Worm (Caenorhabditis elegans) whole organism, L1 larva: Measurements from ENCODE around the gene rnp-4.
A peak's percentile ranks its signal among the peaks of the same experiment; 100 is the strongest.

Source experiments
- C16A3.4 ChIP-seq: fragments of 150-350 bp; optimal IDR thresholded peaks from 2 replicates; lab custom pipeline; 2014; ENCODE audit warnings: missing biosample characterization, missing genetic modification characterization
- blmp-1 ChIP-seq: fragments of 150-350 bp; optimal IDR thresholded peaks from 2 replicates; lab custom pipeline; 2014; ENCODE audit warnings: missing biosample characterization, missing genetic modification characterization
- ceh-8 ChIP-seq: fragments of 200-800 bp; sonication (Bioruptor generic); optimal IDR thresholded peaks from 2 replicates; lab custom pipeline; 2018; ENCODE audit warnings: mild to moderate bottlenecking, missing genetic modification characterization, moderate library complexity, missing compliant biosample characterization
- ceh-88 ChIP-seq: fragments of 200-800 bp; sonication (Bioruptor generic); IDR thresholded peaks from 2 replicates; pipeline ENCODE4 v1.3.6; 2022; ENCODE audit warnings: missing genetic modification characterization, missing compliant biosample characterization
- dpl-1 ChIP-seq, 3 experiments: fragments of 150-350 bp in 2 of 3; sonication (generic microtip) in 1 of 3; optimal IDR thresholded peaks; 2 replicates each; lab custom pipeline; 2014 to 2017; ENCODE audit warnings: missing biosample characterization in 3 of 3, missing genetic modification characterization in 3 of 3, missing genetic modification reagents in 3 of 3
- dsc-1 ChIP-seq: sonication (generic microtip); optimal IDR thresholded peaks from 2 replicates; lab custom pipeline; 2016; ENCODE audit warnings: mild to moderate bottlenecking, missing genetic modification characterization, missing compliant biosample characterization
- efl-1 ChIP-seq, 4 experiments: fragments of 150-350 bp; optimal IDR thresholded peaks in 3 of 4; peaks in 1 of 4; 1 replicate in 1 of 4; 2 replicates in 3 of 4; lab custom pipeline; 2014; ENCODE audit warnings: missing biosample characterization in 2 of 4, missing genetic modification characterization in 2 of 4, missing genetic modification reagents in 2 of 4
- elt-2 ChIP-seq: sonication (generic microtip); optimal IDR thresholded peaks from 2 replicates; lab custom pipeline; 2016; ENCODE audit warnings: missing genetic modification characterization, mild to moderate bottlenecking, inconsistent platforms, missing compliant biosample characterization, missing genetic modification reagents
- fkh-10 ChIP-seq: sonication (generic microtip); optimal IDR thresholded peaks from 2 replicates; lab custom pipeline; 2017; ENCODE audit warnings: missing biosample characterization, missing genetic modification reagents, missing genetic modification characterization
- fkh-8 ChIP-seq: sonication (generic microtip); optimal IDR thresholded peaks from 2 replicates; lab custom pipeline; 2016; ENCODE audit warnings: mild to moderate bottlenecking, missing genetic modification characterization, missing compliant biosample characterization
- grh-1 ChIP-seq: fragments of 200-800 bp; sonication (Bioruptor generic); IDR thresholded peaks from 2 replicates; pipeline ENCODE4 v1.3.6; 2022; ENCODE audit warnings: missing genetic modification reagents, missing genetic modification characterization, missing compliant biosample characterization
- irx-1 ChIP-seq: sonication (generic microtip); optimal IDR thresholded peaks from 2 replicates; lab custom pipeline; 2016; ENCODE audit warnings: missing genetic modification characterization, missing compliant biosample characterization
- isw-1 ChIP-seq: fragments of 200-800 bp; sonication (Bioruptor generic); IDR thresholded peaks from 2 replicates; pipeline ENCODE4 v1.3.6; 2022; ENCODE audit warnings: missing genetic modification characterization, missing compliant biosample characterization
- lin-14 ChIP-seq: fragments of 200-800 bp; sonication (Bioruptor generic); optimal IDR thresholded peaks from 2 replicates; lab custom pipeline; 2018; ENCODE audit warnings: mild to moderate bottlenecking, missing genetic modification characterization, moderate library complexity, missing compliant biosample characterization
- lin-35 ChIP-seq, 2 experiments: fragments of 150-350 bp; optimal IDR thresholded peaks; 2 replicates each; lab custom pipeline; 2014; ENCODE audit warnings: missing biosample characterization in 2 of 2, missing genetic modification characterization in 2 of 2, missing genetic modification reagents in 2 of 2
- lsy-2 ChIP-seq, 2 experiments: fragments of 150-350 bp; optimal IDR thresholded peaks; 2 replicates each; lab custom pipeline; 2014; ENCODE audit warnings: missing biosample characterization in 2 of 2, missing genetic modification characterization in 2 of 2
- mab-9 ChIP-seq: fragments of 200-800 bp; sonication (Bioruptor generic); IDR thresholded peaks from 2 replicates; pipeline ENCODE4 v1.3.6; 2022; ENCODE audit warnings: missing genetic modification reagents, missing genetic modification characterization, missing compliant biosample characterization
- nhr-12 ChIP-seq: sonication (generic microtip); optimal IDR thresholded peaks from 2 replicates; lab custom pipeline; 2017; ENCODE audit warnings: missing biosample characterization, missing genetic modification characterization
- nhr-19 ChIP-seq: fragments of 200-800 bp; sonication (Bioruptor generic); conservative IDR thresholded peaks from 2 replicates; pipeline ENCODE4 v1.3.6; 2022; ENCODE audit warnings: missing genetic modification characterization, missing compliant biosample characterization
- nhr-47 ChIP-seq: sonication (generic microtip); optimal IDR thresholded peaks from 2 replicates; lab custom pipeline; 2016; ENCODE audit warnings: mild to moderate bottlenecking, missing genetic modification characterization, moderate library complexity, missing compliant biosample characterization
- nhr-71 ChIP-seq: sonication (generic microtip); optimal IDR thresholded peaks from 2 replicates; lab custom pipeline; 2016; ENCODE audit warnings: mild to moderate bottlenecking, missing genetic modification characterization, moderate library complexity, missing compliant biosample characterization
- nhr-90 ChIP-seq: sonication (generic microtip); optimal IDR thresholded peaks from 2 replicates; lab custom pipeline; 2016; ENCODE audit warnings: mild to moderate bottlenecking, missing genetic modification characterization, missing compliant biosample characterization; ENCODE audit not compliant: poor library complexity
- rnt-1 ChIP-seq: sonication (generic microtip); optimal IDR thresholded peaks from 2 replicates; lab custom pipeline; 2016; ENCODE audit warnings: mild to moderate bottlenecking, missing genetic modification characterization, moderate library complexity, missing compliant biosample characterization
- snpc-4 ChIP-seq: fragments of 150-350 bp; optimal IDR thresholded peaks from 2 replicates; lab custom pipeline; 2014; ENCODE audit warnings: missing biosample characterization, missing genetic modification characterization
- snu-23 ChIP-seq: sonication (generic microtip); optimal IDR thresholded peaks from 2 replicates; lab custom pipeline; 2016; ENCODE audit warnings: missing genetic modification characterization, missing compliant biosample characterization
- swsn-7 ChIP-seq: sonication (generic microtip); optimal IDR thresholded peaks from 2 replicates; lab custom pipeline; 2016; ENCODE audit warnings: missing genetic modification characterization, missing compliant biosample characterization
- unc-30 ChIP-seq: sonication (generic microtip); optimal IDR thresholded peaks from 2 replicates; lab custom pipeline; 2017; ENCODE audit warnings: missing biosample characterization, missing genetic modification characterization
- unc-86 ChIP-seq: sonication (generic microtip); optimal IDR thresholded peaks from 2 replicates; lab custom pipeline; 2016; ENCODE audit warnings: missing genetic modification characterization, missing compliant biosample characterization
- xbp-1 ChIP-seq: sonication (generic microtip); optimal IDR thresholded peaks from 2 replicates; lab custom pipeline; 2016; ENCODE audit warnings: missing genetic modification characterization, missing compliant biosample characterization
- zip-4 ChIP-seq: fragments of 200-800 bp; sonication (Bioruptor generic); optimal IDR thresholded peaks from 2 replicates; lab custom pipeline; 2018; ENCODE audit warnings: mild to moderate bottlenecking, missing genetic modification characterization, moderate library complexity, missing compliant biosample characterization

rnp-4 gene

ce11 chrIII:4419117-4419978 lies 13.3 kb downstream of the rnp-4 start, which contains the start of the genes R07E5.7 and cku-80 (continued):
- TF ChIP-seq unc-30 (tag; lab: Kevin White, UChicago): no peak
- TF ChIP-seq ceh-88 (GFP tag; lab: Robert Waterston, UW): no peak

- TF ChIP-seq grh-1: peak; percentile 40; the same call in 1 of the 2 replicates
- peak; percentile 86 for TF ChIP-seq nhr-19
- peak; percentile 27 for TF ChIP-seq nhr-90 (tag; lab: Kevin White, UChicago)
- TF ChIP-seq dpl-1 (GFP tag; optimal IDR thresholded peaks at IDR 0.05; lab: Kevin White, UChicago): peak in 1 of 3 experiments; percentile 30
- peak; percentile 23 for TF ChIP-seq snu-23
- TF ChIP-seq zip-4 (GFP tag; lab: Kevin White, UChicago): peak; percentile 29
- peak in 1 of 2 experiments; percentile 21 for TF ChIP-seq lsy-2 (tag; optimal IDR thresholded peaks at IDR 0.05; lab: Kevin White, UChicago)
- peak; percentile 3 for TF ChIP-seq fkh-8 (tag; lab: Kevin White, UChicago)
- peak; percentile 26 for TF ChIP-seq lin-14 (GFP tag; lab: Kevin White, UChicago)
- peak; percentile 38 for TF ChIP-seq rnt-1
- TF ChIP-seq ceh-88 (GFP tag; lab: Robert Waterston, UW): peak; percentile 35; the same call in 1 of the 2 replicates
- TF ChIP-seq efl-1 (optimal IDR thresholded peaks at IDR 0.05; lab: Kevin White, UChicago): peak in 1 of 2 experiments; percentile 26
- peak in 1 of 2 experiments; percentile 88 for TF ChIP-seq efl-1 (GFP tag; optimal IDR thresholded peaks at IDR 0.05 in 1 of 2; lab: Kevin White, UChicago)
- peak; percentile 96 for TF ChIP-seq snpc-4 (tag; lab: Kevin White, UChicago)
- TF ChIP-seq nhr-47: peak; percentile 63
- TF ChIP-seq isw-1 (GFP tag; lab: Robert Waterston, UW): 0 out of 2 replicates have a peak, but pooled peaks have one; percentile 14
- TF ChIP-seq C16A3.4 (tag; lab: Kevin White, UChicago): peak; percentile 6
- peak; percentile 9 for TF ChIP-seq xbp-1 (tag; lab: Kevin White, UChicago)
- TF ChIP-seq swsn-7: peak; percentile 45
- peak; percentile 19 for TF ChIP-seq irx-1 (tag; lab: Kevin White, UChicago)
- TF ChIP-seq mab-9 (GFP tag; lab: Robert Waterston, UW): peak; percentile 67
- peak; percentile 43 for TF ChIP-seq dsc-1 (tag; lab: Kevin White, UChicago)
- TF ChIP-seq unc-86 (tag; lab: Kevin White, UChicago): peak; percentile 6
- peak; percentile 6 for TF ChIP-seq elt-2 (tag; lab: Kevin White, UChicago)
- peak; percentile 41 for TF ChIP-seq nhr-71
Observed at ce11 chrIII:4426711-4427218, 20.7 kb downstream of the rnp-4 start.

ce11 chrIII:4428797-4429196 lies 22.7 kb downstream of the rnp-4 start:
- TF ChIP-seq blmp-1 (tag; lab: Kevin White, UChicago): no peak
- peak; percentile 22 for TF ChIP-seq snpc-4 (tag; lab: Kevin White, UChicago)
- TF ChIP-seq lin-35 (GFP tag; optimal IDR thresholded peaks at IDR 0.05; lab: Kevin White, UChicago): peak in 1 of 2 experiments; percentile 13
- TF ChIP-seq efl-1 (optimal IDR thresholded peaks at IDR 0.05; lab: Kevin White, UChicago): peak in 1 of 2 experiments; percentile 10
- TF ChIP-seq efl-1 (GFP tag; optimal IDR thresholded peaks at IDR 0.05 in 1 of 2; lab: Kevin White, UChicago): peak in 1 of 2 experiments; percentile 63
- TF ChIP-seq rnt-1: peak; percentile 28

ce11 chrIII:4429402-4429801 lies 23.3 kb downstream of the rnp-4 start, which contains the start of gene C28A5.6:
Gene C28A5.6, minus strand, starts transcription at chrIII:4429502.
- TF ChIP-seq swsn-7 (no peak), fkh-10 (GFP tag; lab: Kevin White, UChicago) (no peak), nhr-12 (tag; lab: Kevin White, UChicago) (no peak), ceh-8 (GFP tag; lab: Kevin White, UChicago) (no peak)
